Worm (Caenorhabditis elegans) whole organism, mixed stage, embryonic: ENCODE results near the gene K10C8.4.

Experiments
- M03D4.4 ChIP-seq: sonication (generic microtip); optimal IDR thresholded peaks from 2 replicates; lab custom pipeline; 2017; ENCODE audit warnings: mild to moderate bottlenecking, missing genetic modification characterization, missing compliant biosample characterization
- bed-3 ChIP-seq: fragments of 200-800 bp; sonication (Bioruptor generic); optimal IDR thresholded peaks from 3 replicates; lab custom pipeline; 2018; ENCODE audit warnings: mild to moderate bottlenecking, missing genetic modification characterization, moderate library complexity, missing compliant biosample characterization
- blmp-1 ChIP-seq: fragments of 150-350 bp; optimal IDR thresholded peaks from 2 replicates; lab custom pipeline; 2014; ENCODE audit warnings: missing biosample characterization, missing genetic modification characterization
- ceh-39 ChIP-seq: fragments of 150-350 bp; optimal IDR thresholded peaks from 2 replicates; lab custom pipeline; 2014; ENCODE audit warnings: missing biosample characterization, missing genetic modification characterization
- ceh-43 ChIP-seq: fragments of 200-800 bp; sonication (Bioruptor generic); optimal IDR thresholded peaks from 2 replicates; lab custom pipeline; 2018; ENCODE audit warnings: mild to moderate bottlenecking, missing genetic modification characterization, moderate library complexity, missing compliant biosample characterization
- ceh-83 ChIP-seq: fragments of 200-800 bp; sonication (Bioruptor generic); optimal IDR thresholded peaks from 2 replicates; lab custom pipeline; 2018; ENCODE audit warnings: mild to moderate bottlenecking, missing genetic modification characterization, missing compliant biosample characterization
- ces-1 ChIP-seq: fragments of 150-350 bp; optimal IDR thresholded peaks from 2 replicates; lab custom pipeline; 2014; ENCODE audit warnings: missing biosample characterization, missing genetic modification reagents, missing genetic modification characterization
- cnd-1 ChIP-seq: fragments of 200-800 bp; sonication (Bioruptor generic); optimal IDR thresholded peaks from 2 replicates; lab custom pipeline; 2018; ENCODE audit warnings: mild to moderate bottlenecking, missing genetic modification characterization, missing compliant biosample characterization
- drap-1 ChIP-seq: fragments of 200-800 bp; sonication (Bioruptor generic); optimal IDR thresholded peaks from 3 replicates; lab custom pipeline; 2018; ENCODE audit warnings: mild to moderate bottlenecking, missing genetic modification characterization, missing compliant biosample characterization
- elt-1 ChIP-seq: sonication (generic microtip); optimal IDR thresholded peaks from 2 replicates; lab custom pipeline; 2017; ENCODE audit warnings: missing genetic modification characterization, mild to moderate bottlenecking, missing compliant biosample characterization, antibody characterized with exemption, moderate library complexity, borderline replicate concordance; ENCODE audit not compliant: insufficient read depth
- elt-3 ChIP-seq: fragments of 150-350 bp; optimal IDR thresholded peaks from 2 replicates; lab custom pipeline; 2014; ENCODE audit warnings: missing biosample characterization, missing genetic modification characterization
- flh-1 ChIP-seq: fragments of 200-800 bp; sonication (Bioruptor generic); optimal IDR thresholded peaks from 2 replicates; lab custom pipeline; 2018; ENCODE audit warnings: mild to moderate bottlenecking, missing genetic modification characterization, moderate library complexity, missing compliant biosample characterization
- ham-2 ChIP-seq: fragments of 200-800 bp; sonication (Bioruptor generic); optimal IDR thresholded peaks from 2 replicates; lab custom pipeline; 2018; ENCODE audit warnings: mild to moderate bottlenecking, missing genetic modification characterization, missing compliant biosample characterization
- hlh-1 ChIP-seq: fragments of 150-350 bp; optimal IDR thresholded peaks from 2 replicates; lab custom pipeline; 2014; ENCODE audit warnings: missing biosample characterization, missing genetic modification reagents, missing genetic modification characterization
- lin-13 ChIP-seq: fragments of 150-350 bp; optimal IDR thresholded peaks from 2 replicates; lab custom pipeline; 2014; ENCODE audit warnings: missing biosample characterization, missing genetic modification characterization
- lsy-2 ChIP-seq: fragments of 150-350 bp; optimal IDR thresholded peaks from 2 replicates; lab custom pipeline; 2014; ENCODE audit warnings: missing biosample characterization, missing genetic modification characterization
- mep-1 ChIP-seq: fragments of 150-350 bp; optimal IDR thresholded peaks from 2 replicates; lab custom pipeline; 2017; ENCODE audit warnings: missing biosample characterization, missing genetic modification reagents, missing genetic modification characterization, inconsistent platforms
- mls-2 ChIP-seq: sonication (generic microtip); optimal IDR thresholded peaks from 2 replicates; lab custom pipeline; 2016; ENCODE audit warnings: mild to moderate bottlenecking, missing genetic modification characterization, moderate library complexity, missing compliant biosample characterization
- nhr-12 ChIP-seq: fragments of 150-350 bp; optimal IDR thresholded peaks from 2 replicates; lab custom pipeline; 2014; ENCODE audit warnings: missing biosample characterization, missing genetic modification characterization
- nhr-2 ChIP-seq: fragments of 150-350 bp; optimal IDR thresholded peaks from 2 replicates; lab custom pipeline; 2014; ENCODE audit warnings: missing biosample characterization, missing genetic modification characterization
- nhr-237 ChIP-seq: fragments of 150-350 bp; optimal IDR thresholded peaks from 2 replicates; lab custom pipeline; 2014; ENCODE audit warnings: missing biosample characterization, missing genetic modification characterization
- nhr-28 ChIP-seq: fragments of 150-350 bp; optimal IDR thresholded peaks from 2 replicates; lab custom pipeline; 2014; ENCODE audit warnings: missing biosample characterization, missing genetic modification characterization
- nhr-76 ChIP-seq: sonication (generic microtip); optimal IDR thresholded peaks from 2 replicates; lab custom pipeline; 2017; ENCODE audit warnings: missing biosample characterization, missing genetic modification characterization
- pha-4 ChIP-seq: fragments of 150-350 bp; optimal IDR thresholded peaks from 2 replicates; lab custom pipeline; 2018; ENCODE audit warnings: missing biosample characterization, missing genetic modification reagents, missing genetic modification characterization
- sem-2 ChIP-seq: fragments of 200-800 bp; sonication (Bioruptor generic); optimal IDR thresholded peaks from 2 replicates; lab custom pipeline; 2018; ENCODE audit warnings: mild to moderate bottlenecking, missing genetic modification characterization, missing compliant biosample characterization
- snpc-4 ChIP-seq: fragments of 150-350 bp; optimal IDR thresholded peaks from 2 replicates; lab custom pipeline; 2014; ENCODE audit warnings: missing biosample characterization, missing genetic modification characterization
- sptf-1 ChIP-seq: sonication (generic microtip); optimal IDR thresholded peaks from 2 replicates; lab custom pipeline; 2017; ENCODE audit warnings: mild to moderate bottlenecking, missing genetic modification characterization, moderate library complexity, missing compliant biosample characterization
- tbx-8 ChIP-seq: fragments of 200-800 bp; sonication (Bioruptor generic); optimal IDR thresholded peaks from 2 replicates; lab custom pipeline; 2018; ENCODE audit warnings: mild to moderate bottlenecking, missing genetic modification characterization, moderate library complexity, missing compliant biosample characterization
- unc-120 ChIP-seq: sonication (generic microtip); optimal IDR thresholded peaks from 2 replicates; lab custom pipeline; 2017; ENCODE audit warnings: missing genetic modification characterization, missing compliant biosample characterization; ENCODE audit not compliant: poor library complexity, severe bottlenecking
- unc-39 ChIP-seq: fragments of 150-350 bp; optimal IDR thresholded peaks from 2 replicates; lab custom pipeline; 2014; ENCODE audit warnings: missing biosample characterization, missing genetic modification characterization
- unc-62 ChIP-seq: fragments of 150-350 bp; optimal IDR thresholded peaks from 2 replicates; lab custom pipeline; 2014; ENCODE audit warnings: missing biosample characterization, missing genetic modification reagents, missing genetic modification characterization
- zip-8 ChIP-seq: fragments of 150-350 bp; optimal IDR thresholded peaks from 2 replicates; lab custom pipeline; 2014; ENCODE audit warnings: missing biosample characterization, missing genetic modification characterization
- ztf-11 ChIP-seq: fragments of 150-350 bp; optimal IDR thresholded peaks from 2 replicates; lab custom pipeline; 2014; ENCODE audit warnings: missing biosample characterization, missing genetic modification characterization

K10C8.4 gene

ce11 chrV:12696790-12697189 is 722 bp downstream of the K10C8.4 start:
- TF ChIP-seq blmp-1 (tag; lab: Kevin White, UChicago) (no peak), ceh-39 (tag; lab: Kevin White, UChicago) (no peak), nhr-76 (tag; lab: Kevin White, UChicago) (no peak), lsy-2 (tag; lab: Kevin White, UChicago) (no peak), M03D4.4 (tag; lab: Kevin White, UChicago) (no peak), nhr-28 (tag; lab: Kevin White, UChicago) (no peak), snpc-4 (no peak), unc-62 (GFP tag; lab: Kevin White, UChicago) (no peak), lin-13 (no peak), sptf-1 (tag; lab: Kevin White, UChicago) (no peak), ztf-11 (tag; lab: Kevin White, UChicago) (no peak), zip-8 (tag; lab: Kevin White, UChicago) (no peak), bed-3 (GFP tag; lab: Kevin White, UChicago) (no peak), mls-2 (no peak), nhr-12 (no peak), ceh-83 (GFP tag; lab: Kevin White, UChicago) (no peak), elt-1 (no peak), ham-2 (no peak)

ce11 chrV:12697364-12697901 is 1.4 kb downstream of the K10C8.4 start, which contains the start of gene istr-1:
Gene istr-1, plus strand, starts transcription at chrV:12697858.
- TF ChIP-seq hlh-1 (tag; lab: Kevin White, UChicago) = no peak
- no peak for TF ChIP-seq mep-1
- TF ChIP-seq mls-2 = no peak
- no peak for TF ChIP-seq ces-1 (GFP tag; lab: Kevin White, UChicago)
- TF ChIP-seq unc-120 (tag; lab: Kevin White, UChicago) = peak; percentile 73
- TF ChIP-seq, all 35 proteins: peak for 1

ce11 chrV:12701613-12702012 is 5.5 kb downstream of the K10C8.4 start:
- TF ChIP-seq unc-62 (GFP tag; lab: Kevin White, UChicago) (no peak), ces-1 (GFP tag; lab: Kevin White, UChicago) (peak; percentile 63)
- TF ChIP-seq, all 35 proteins: peak for 1

ce11 chrV:12704077-12704476 is 8.0 kb downstream of the K10C8.4 start, which contains the start of gene R11D1.1:
Gene R11D1.1, plus strand, starts transcription at chrV:12704377.
- TF ChIP-seq nhr-28 (tag; lab: Kevin White, UChicago) (no peak), ces-1 (GFP tag; lab: Kevin White, UChicago) (no peak), ceh-39 (tag; lab: Kevin White, UChicago) (no peak), tbx-8 (GFP tag; lab: Kevin White, UChicago) (no peak), nhr-2 (tag; lab: Kevin White, UChicago) (no peak), unc-120 (tag; lab: Kevin White, UChicago) (no peak), ham-2 (no peak), pha-4 (tag; lab: Kevin White, UChicago) (no peak), lin-13 (no peak), mls-2 (no peak), ztf-11 (tag; lab: Kevin White, UChicago) (no peak), nhr-12 (no peak), nhr-76 (tag; lab: Kevin White, UChicago) (no peak), drap-1 (no peak), blmp-1 (tag; lab: Kevin White, UChicago) (no peak), elt-3 (tag; lab: Kevin White, UChicago) (no peak), unc-39 (no peak)

- TF ChIP-seq tbx-8 (GFP tag; lab: Kevin White, UChicago) = no peak
- TF ChIP-seq cnd-1 (tag; lab: Kevin White, UChicago) = no peak
- no peak for TF ChIP-seq sptf-1 (tag; lab: Kevin White, UChicago)
- TF ChIP-seq M03D4.4 (tag; lab: Kevin White, UChicago) = no peak
- TF ChIP-seq lsy-2 (tag; lab: Kevin White, UChicago) = no peak
- TF ChIP-seq blmp-1 (tag; lab: Kevin White, UChicago) = no peak
- no peak for TF ChIP-seq unc-120 (tag; lab: Kevin White, UChicago)
- TF ChIP-seq nhr-2 (tag; lab: Kevin White, UChicago) = no peak
- no peak for TF ChIP-seq elt-3 (tag; lab: Kevin White, UChicago)
- TF ChIP-seq flh-1 (GFP tag; lab: Kevin White, UChicago) = no peak
- TF ChIP-seq nhr-237 = no peak
- no peak for TF ChIP-seq ceh-83 (GFP tag; lab: Kevin White, UChicago)
- TF ChIP-seq sem-2 = no peak
- TF ChIP-seq elt-1 = no peak
- no peak for TF ChIP-seq ceh-39 (tag; lab: Kevin White, UChicago)
- TF ChIP-seq snpc-4 = no peak
- no peak for TF ChIP-seq ceh-43
Observed at ce11 chrV:12706511-12706910, 10.4 kb downstream of the K10C8.4 start.
